Fruit fly (Drosophila melanogaster) whole organism, prepupa: Measurements from ENCODE around the gene vex.

Experiments
- CG16779 ChIP-seq: fragments of 200-800 bp; sonication (Bioruptor generic); optimal IDR thresholded peaks from 3 replicates; lab custom pipeline; 2017; ENCODE audit warnings: missing biosample characterization, mild to moderate bottlenecking, missing genetic modification characterization
- CG3032 ChIP-seq: fragments of 200-800 bp; optimal IDR thresholded peaks from 2 replicates; lab custom pipeline; 2019; ENCODE audit warnings: missing biosample characterization, mild to moderate bottlenecking, missing genetic modification characterization, moderate library complexity
- CG32006 ChIP-seq: fragments of 200-800 bp; sonication (Bioruptor generic); optimal IDR thresholded peaks from 3 replicates; lab custom pipeline; 2017; ENCODE audit warnings: missing biosample characterization, mild to moderate bottlenecking, missing genetic modification characterization
- CG34406 ChIP-seq: fragments of 200-800 bp; sonication (Bioruptor generic); optimal IDR thresholded peaks from 3 replicates; lab custom pipeline; 2016; ENCODE audit warnings: missing biosample characterization, missing genetic modification characterization
- CG3919 ChIP-seq: fragments of 200-800 bp; sonication (Bioruptor generic); optimal IDR thresholded peaks from 3 replicates; lab custom pipeline; 2016; ENCODE audit warnings: missing biosample characterization, missing genetic modification characterization
- CG6792 ChIP-seq: fragments of 200-800 bp; sonication (Bioruptor generic); optimal IDR thresholded peaks from 3 replicates; lab custom pipeline; 2016; ENCODE audit warnings: missing biosample characterization, missing genetic modification characterization
- CG7368 ChIP-seq: fragments of 200-800 bp; sonication (Bioruptor generic); optimal IDR thresholded peaks from 3 replicates; lab custom pipeline; 2016; ENCODE audit warnings: missing biosample characterization, missing genetic modification characterization
- Hr38 ChIP-seq: sonication (Bioruptor generic); optimal IDR thresholded peaks from 2 replicates; lab custom pipeline; 2016; ENCODE audit warnings: missing biosample characterization, missing genetic modification characterization
- Met ChIP-seq: fragments of 200-800 bp; sonication (Bioruptor generic); optimal IDR thresholded peaks from 3 replicates; lab custom pipeline; 2016; ENCODE audit warnings: missing biosample characterization, missing genetic modification characterization
- cyc ChIP-seq: fragments of 200-800 bp; sonication (Bioruptor generic); optimal IDR thresholded peaks from 3 replicates; lab custom pipeline; 2016; ENCODE audit warnings: missing biosample characterization, missing genetic modification characterization
- salr ChIP-seq, 2 experiments: fragments of 200-800 bp; sonication (Bioruptor generic); optimal IDR thresholded peaks; 3 replicates each; lab custom pipeline; 2016 to 2018; ENCODE audit warnings: missing biosample characterization in 2 of 2, missing genetic modification characterization in 2 of 2, mild to moderate bottlenecking in 1 of 2

- TF ChIP-seq salr (GFP tag; optimal IDR thresholded peaks at IDR 0.05; lab: Kevin White, UChicago): peak in 1 of 2 experiments; percentile 30
- no peak for TF ChIP-seq CG3032 (tag; lab: Kevin White, UChicago)
- no peak for TF ChIP-seq CG6792 (GFP tag; lab: Kevin White, UChicago)
- peak; percentile 80 for TF ChIP-seq CG32006 (GFP tag; lab: Kevin White, UChicago)
- TF ChIP-seq cyc: no peak
- no peak for TF ChIP-seq CG7368 (GFP tag; lab: Kevin White, UChicago)
- TF ChIP-seq CG16779 (tag; lab: Kevin White, UChicago): no peak
- no peak for TF ChIP-seq Met (GFP tag; lab: Kevin White, UChicago)
- peak; percentile 60 for TF ChIP-seq CG3919
- peak; percentile 39 for TF ChIP-seq CG34406 (GFP tag; lab: Kevin White, UChicago)
- TF ChIP-seq Hr38 (GFP tag; lab: Kevin White, UChicago): no peak
These were observed 79.8 kb downstream of the vex start for dm6 chrX:10959912-10960311.
